Worm (Caenorhabditis elegans) whole organism, young adult: ENCODE measurements around the gene C16B8.4.

Experiments used
- B0261.1 ChIP-seq: sonication (generic microtip); optimal IDR thresholded peaks from 2 replicates; lab custom pipeline; 2016; ENCODE audit warnings: mild to moderate bottlenecking, missing genetic modification characterization, moderate library complexity, missing compliant biosample characterization
- C06A6.2 ChIP-seq: fragments of 200-800 bp; sonication (Bioruptor generic); conservative IDR thresholded peaks from 2 replicates; pipeline ENCODE4 v1.3.6; 2022; ENCODE audit warnings: missing genetic modification characterization, missing compliant biosample characterization
- F10E7.11 ChIP-seq: sonication (generic microtip); optimal IDR thresholded peaks from 2 replicates; lab custom pipeline; 2017; ENCODE audit warnings: mild to moderate bottlenecking, missing genetic modification characterization, moderate library complexity, missing compliant biosample characterization
- F52B5.7 ChIP-seq: sonication (generic microtip); optimal IDR thresholded peaks from 2 replicates; lab custom pipeline; 2016; ENCODE audit warnings: mild to moderate bottlenecking, missing genetic modification characterization, missing compliant biosample characterization
- F55B11.4 ChIP-seq: sonication (generic microtip); optimal IDR thresholded peaks from 2 replicates; lab custom pipeline; 2016; ENCODE audit warnings: missing compliant biosample characterization, missing genetic modification characterization, borderline replicate concordance; ENCODE audit not compliant: insufficient read depth
- F57A8.1 ChIP-seq: fragments of 200-800 bp; sonication (Bioruptor generic); optimal IDR thresholded peaks from 2 replicates; lab custom pipeline; 2018; ENCODE audit warnings: mild to moderate bottlenecking, missing genetic modification characterization, moderate library complexity, missing compliant biosample characterization
- F57C9.4 ChIP-seq: sonication (generic microtip); optimal IDR thresholded peaks from 2 replicates; lab custom pipeline; 2017; ENCODE audit warnings: mild to moderate bottlenecking, missing genetic modification characterization, missing compliant biosample characterization
- Y53F4B.3 ChIP-seq: fragments of 200-800 bp; sonication (Bioruptor generic); IDR thresholded peaks from 2 replicates; pipeline ENCODE4 v1.3.6; 2022; ENCODE audit warnings: missing genetic modification reagents, missing genetic modification characterization, missing compliant biosample characterization
- ZK185.1 ChIP-seq: sonication (generic microtip); optimal IDR thresholded peaks from 2 replicates; lab custom pipeline; 2016; ENCODE audit warnings: mild to moderate bottlenecking, missing genetic modification characterization, missing compliant biosample characterization; ENCODE audit not compliant: poor library complexity, severe bottlenecking
- ama-1 ChIP-seq, 3 experiments: fragments of 150-350 bp in 1 of 3; sonication (generic microtip) in 2 of 3; optimal IDR thresholded peaks; 2 replicates each; lab custom pipeline; 2014 to 2018; ENCODE audit warnings: missing biosample characterization in 2 of 3, missing genetic modification characterization in 2 of 3, missing genetic modification reagents in 2 of 3
- aptf-2 ChIP-seq: fragments of 200-800 bp; sonication (Bioruptor generic); conservative IDR thresholded peaks from 2 replicates; pipeline ENCODE4 v1.3.6; 2022; ENCODE audit warnings: missing genetic modification reagents, missing genetic modification characterization, missing compliant biosample characterization
- athp-1 ChIP-seq: sonication (generic microtip); optimal IDR thresholded peaks from 2 replicates; lab custom pipeline; 2017; ENCODE audit warnings: mild to moderate bottlenecking, missing genetic modification characterization, missing compliant biosample characterization
- attf-5 ChIP-seq: fragments of 200-800 bp; sonication (Bioruptor generic); optimal IDR thresholded peaks from 2 replicates; lab custom pipeline; 2018; ENCODE audit warnings: mild to moderate bottlenecking, missing genetic modification characterization, missing compliant biosample characterization
- cebp-1 ChIP-seq, 2 experiments: fragments of 200-800 bp in 1 of 2; sonication (Bioruptor generic) in 1 of 2; sonication (generic microtip) in 1 of 2; IDR thresholded peaks in 1 of 2; optimal IDR thresholded peaks in 1 of 2; 2 replicates each; pipeline versions ENCODE4 v1.3.6 to Lab custom; 2017 to 2022; ENCODE audit warnings: missing compliant biosample characterization in 2 of 2, missing genetic modification characterization in 2 of 2, mild to moderate bottlenecking in 1 of 2, missing genetic modification reagents in 1 of 2, moderate library complexity in 1 of 2
- ceh-100 ChIP-seq: fragments of 200-800 bp; sonication (Bioruptor generic); IDR thresholded peaks from 2 replicates; pipeline ENCODE4 v1.3.6; 2022; ENCODE audit warnings: missing genetic modification reagents, missing genetic modification characterization, missing compliant biosample characterization
- ceh-58 ChIP-seq: fragments of 200-800 bp; sonication (Bioruptor generic); IDR thresholded peaks from 2 replicates; pipeline ENCODE4 v1.3.6; 2022; ENCODE audit warnings: missing genetic modification characterization, missing compliant biosample characterization
- chd-7 ChIP-seq: sonication (generic microtip); optimal IDR thresholded peaks from 2 replicates; lab custom pipeline; 2016; ENCODE audit warnings: mild to moderate bottlenecking, missing genetic modification characterization, moderate library complexity, missing compliant biosample characterization
- dpff-1 ChIP-seq: sonication (generic microtip); optimal IDR thresholded peaks from 2 replicates; lab custom pipeline; 2017; ENCODE audit warnings: mild to moderate bottlenecking, missing genetic modification characterization, missing compliant biosample characterization
- hsf-1 ChIP-seq: fragments of 200-800 bp; sonication (Bioruptor generic); IDR thresholded peaks from 2 replicates; pipeline ENCODE4 v1.3.6; 2022; ENCODE audit warnings: missing genetic modification reagents, missing genetic modification characterization, missing compliant biosample characterization
- let-526 ChIP-seq: fragments of 200-800 bp; sonication (Bioruptor generic); IDR thresholded peaks from 2 replicates; pipeline ENCODE4 v1.3.6; 2022; ENCODE audit warnings: missing genetic modification reagents, missing genetic modification characterization, missing compliant biosample characterization
- lsl-1 ChIP-seq: fragments of 200-800 bp; sonication (Bioruptor generic); optimal IDR thresholded peaks from 2 replicates; lab custom pipeline; 2018; ENCODE audit warnings: mild to moderate bottlenecking, missing genetic modification characterization, moderate library complexity, missing compliant biosample characterization
- nfyb-1 ChIP-seq: fragments of 200-800 bp; sonication (Bioruptor generic); IDR thresholded peaks from 2 replicates; pipeline ENCODE4 v1.3.6; 2022; ENCODE audit warnings: missing genetic modification reagents, missing genetic modification characterization, missing compliant biosample characterization
- nhr-80 ChIP-seq: sonication (generic microtip); optimal IDR thresholded peaks from 2 replicates; lab custom pipeline; 2016; ENCODE audit warnings: missing genetic modification characterization, missing compliant biosample characterization
- nhr-90 ChIP-seq: sonication (generic microtip); optimal IDR thresholded peaks from 2 replicates; lab custom pipeline; 2016; ENCODE audit warnings: missing genotype, mild to moderate bottlenecking, missing genetic modification characterization, missing compliant biosample characterization
- pbrm-1 ChIP-seq: fragments of 200-800 bp; sonication (Bioruptor generic); IDR thresholded peaks from 2 replicates; pipeline ENCODE4 v1.3.6; 2022; ENCODE audit warnings: missing genetic modification reagents, missing genetic modification characterization, missing compliant biosample characterization
- rec-8 ChIP-seq, 2 experiments: sonication (generic microtip); optimal IDR thresholded peaks; 2 replicates each; lab custom pipeline; 2016; ENCODE audit warnings: mild to moderate bottlenecking in 2 of 2, missing genetic modification characterization in 2 of 2, missing genetic modification reagents in 2 of 2, missing genotype in 2 of 2, missing biosample characterization in 1 of 2, missing compliant biosample characterization in 1 of 2, moderate library complexity in 1 of 2
- sptf-2 ChIP-seq: fragments of 200-800 bp; sonication (Bioruptor generic); optimal IDR thresholded peaks from 2 replicates; lab custom pipeline; 2018; ENCODE audit warnings: mild to moderate bottlenecking, missing genetic modification characterization, missing compliant biosample characterization
- unc-130 ChIP-seq: sonication (generic microtip); optimal IDR thresholded peaks from 2 replicates; lab custom pipeline; 2016; ENCODE audit warnings: missing genetic modification reagents, missing genetic modification characterization, missing compliant biosample characterization
- ztf-18 ChIP-seq: sonication (generic microtip); optimal IDR thresholded peaks from 2 replicates; lab custom pipeline; 2016; ENCODE audit warnings: missing genotype, mild to moderate bottlenecking, missing genetic modification characterization, missing compliant biosample characterization
- ztf-3 ChIP-seq: fragments of 200-800 bp; sonication (Bioruptor generic); optimal IDR thresholded peaks from 2 replicates; lab custom pipeline; 2018; ENCODE audit warnings: mild to moderate bottlenecking, missing genetic modification characterization, missing compliant biosample characterization

The C16B8.4 gene

ce11 chrX:3994418-3994817 is 21.0 kb upstream of the C16B8.4 start (continued):
- peak; percentile 32 for TF ChIP-seq chd-7 (tag; lab: Kevin White, UChicago)
- no peak for TF ChIP-seq ceh-58 (GFP tag; lab: Robert Waterston, UW)
- TF ChIP-seq ceh-100 (GFP tag; lab: Robert Waterston, UW) = peak; percentile 36; the same call in 1 of the 2 replicates
- no peak for TF ChIP-seq unc-130 (GFP tag; lab: Kevin White, UChicago)

- TF ChIP-seq F57A8.1 (GFP tag; lab: Kevin White, UChicago) (no peak), ztf-3 (GFP tag; lab: Kevin White, UChicago) (no peak), Y53F4B.3 (no peak), ZK185.1 (no peak), nfyb-1 (GFP tag; lab: Robert Waterston, UW) (no peak), aptf-2 (GFP tag; lab: Robert Waterston, UW) (no peak), sptf-2 (GFP tag; lab: Kevin White, UChicago) (no peak), let-526 (GFP tag; lab: Robert Waterston, UW) (no peak), F52B5.7 (tag; lab: Kevin White, UChicago) (no peak)
Observed at ce11 chrX:3991652-3992051, 18.2 kb upstream of the C16B8.4 start.

- TF ChIP-seq ztf-18 (tag; lab: Kevin White, UChicago) (no peak), hsf-1 (GFP tag; lab: Robert Waterston, UW) (no peak), F10E7.11 (tag; lab: Kevin White, UChicago) (no peak), C06A6.2 (GFP tag; lab: Robert Waterston, UW) (no peak), ceh-58 (GFP tag; lab: Robert Waterston, UW) (no peak), lsl-1 (GFP tag; lab: Kevin White, UChicago) (no peak), sptf-2 (GFP tag; lab: Kevin White, UChicago) (no peak), attf-5 (GFP tag; lab: Kevin White, UChicago) (no peak)
- TF ChIP-seq, all 124 proteins: peak for 0
Observed at ce11 chrX:3990941-3991340, 17.5 kb upstream of the C16B8.4 start.

- TF ChIP-seq nhr-90 (tag; lab: Kevin White, UChicago) = no peak
- TF ChIP-seq ama-1 (optimal IDR thresholded peaks at IDR 0.05; lab: Kevin White, UChicago) = no peak
- no peak for TF ChIP-seq ama-1 (GFP tag; optimal IDR thresholded peaks at IDR 0.05; lab: Kevin White, UChicago)
- no peak for TF ChIP-seq nhr-80
- no peak for TF ChIP-seq B0261.1 (tag; lab: Kevin White, UChicago)
- no peak for TF ChIP-seq dpff-1 (tag; lab: Kevin White, UChicago)
- TF ChIP-seq F57C9.4 (tag; lab: Kevin White, UChicago) = no peak
- TF ChIP-seq rec-8 (tag; optimal IDR thresholded peaks at IDR 0.05; lab: Kevin White, UChicago) = no peak
- no peak for TF ChIP-seq cebp-1 (GFP tag; IDR thresholded peaks at IDR 0.05; lab: Robert Waterston, UW)
- peak; percentile 32 for TF ChIP-seq cebp-1 (tag; optimal IDR thresholded peaks at IDR 0.05; lab: Kevin White, UChicago)
- TF ChIP-seq, all 124 proteins: peak for 1
Observed at ce11 chrX:3990495-3990894, 17.1 kb upstream of the C16B8.4 start.

DNA sequence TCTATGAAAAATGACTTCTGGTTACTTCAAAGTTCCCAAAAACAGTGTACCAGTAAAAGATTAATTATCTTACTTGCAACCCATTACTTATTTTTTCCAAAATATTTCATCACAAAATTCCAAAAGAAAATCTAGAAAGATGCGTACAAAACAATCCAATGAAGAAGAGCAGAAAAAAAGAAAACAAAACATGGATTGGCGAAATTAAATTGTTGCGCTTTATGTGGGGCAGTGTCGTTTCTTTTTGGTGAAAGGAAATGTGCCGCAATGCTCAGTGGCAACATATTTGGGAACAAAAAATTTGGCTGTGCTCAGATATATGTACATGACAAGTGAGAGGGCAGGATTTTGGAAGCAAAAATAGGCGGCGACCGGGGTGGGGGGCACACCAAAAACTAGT is 15.1 kb upstream of the C16B8.4 start:
- no peak for TF ChIP-seq B0261.1 (tag; lab: Kevin White, UChicago)

DNA sequence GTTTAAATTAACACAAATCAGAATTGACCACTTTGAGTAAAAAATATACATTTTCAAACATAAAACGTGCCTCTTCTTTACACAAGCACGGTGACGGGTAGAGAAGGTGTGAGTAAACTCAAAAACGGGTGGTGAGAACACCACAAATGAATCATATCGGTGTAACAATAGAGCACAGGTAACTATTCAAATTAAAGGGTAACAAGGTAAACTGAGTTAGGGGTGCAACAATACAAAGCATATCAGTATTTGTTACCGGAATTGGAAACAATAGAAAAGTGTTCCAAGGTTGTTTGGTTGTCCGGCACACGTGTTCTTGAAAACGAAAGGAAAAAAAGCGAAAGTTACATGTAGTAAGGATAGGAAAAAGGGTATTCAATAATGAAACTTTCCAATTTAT is 8.9 kb upstream of the C16B8.4 start:
- TF ChIP-seq pbrm-1 (no peak), F55B11.4 (tag; lab: Kevin White, UChicago) (no peak), athp-1 (tag; lab: Kevin White, UChicago) (no peak)
- TF ChIP-seq, all 124 proteins: peak for 0
